Fruit fly (Drosophila melanogaster) whole organism, wandering third instar larva: ENCODE measurements around the gene ex.

Source experiments
- Abd-B ChIP-seq: fragments of >200 bp; optimal IDR thresholded peaks from 2 replicates; lab custom pipeline; 2017; ENCODE audit warnings: missing biosample characterization, missing genetic modification characterization
- CG32264 ChIP-seq: fragments of 200-800 bp; sonication (Bioruptor generic); optimal IDR thresholded peaks from 2 replicates; lab custom pipeline; 2016; ENCODE audit warnings: missing biosample characterization, missing genetic modification characterization
- CrebA ChIP-seq: fragments of 200-800 bp; sonication (Bioruptor generic); optimal IDR thresholded peaks from 2 replicates; lab custom pipeline; 2016; ENCODE audit warnings: missing biosample characterization, mild to moderate bottlenecking, missing genetic modification characterization, borderline replicate concordance
- Dfd ChIP-seq: fragments of >200 bp; optimal IDR thresholded peaks from 2 replicates; lab custom pipeline; 2017; ENCODE audit warnings: missing biosample characterization, missing genetic modification characterization
- GATAd ChIP-seq: sonication (Bioruptor generic); optimal IDR thresholded peaks from 2 replicates; lab custom pipeline; 2016; ENCODE audit warnings: missing biosample characterization, missing genetic modification characterization
- HLH106 ChIP-seq: fragments of 200-800 bp; optimal IDR thresholded peaks from 3 replicates; lab custom pipeline; 2019; ENCODE audit warnings: missing biosample characterization, mild to moderate bottlenecking, missing genetic modification characterization, moderate library complexity
- Hnf4 ChIP-seq: fragments of 200-800 bp; sonication (Bioruptor generic); optimal IDR thresholded peaks from 2 replicates; lab custom pipeline; 2016; ENCODE audit warnings: missing biosample characterization, mild to moderate bottlenecking, missing genetic modification characterization
- Hr78 ChIP-seq: fragments of >200 bp; optimal IDR thresholded peaks from 2 replicates; lab custom pipeline; 2017; ENCODE audit warnings: missing biosample characterization, missing genetic modification characterization
- Hr83 ChIP-seq: fragments of 200-300 bp; sonication (Bioruptor generic); optimal IDR thresholded peaks from 2 replicates; lab custom pipeline; 2016; ENCODE audit warnings: missing biosample characterization, mild to moderate bottlenecking, missing genetic modification characterization, moderate library complexity; ENCODE audit not compliant: poor library complexity, severe bottlenecking
- Jra ChIP-seq: sonication (Bioruptor generic); optimal IDR thresholded peaks from 2 replicates; lab custom pipeline; 2016; ENCODE audit warnings: missing biosample characterization, missing genetic modification characterization
- Mio ChIP-seq: sonication (Bioruptor generic); optimal IDR thresholded peaks from 2 replicates; lab custom pipeline; 2016; ENCODE audit warnings: missing biosample characterization, missing genetic modification characterization
- Myc ChIP-seq: fragments of >200 bp; optimal IDR thresholded peaks from 2 replicates; lab custom pipeline; 2017
- N ChIP-seq: fragments of >200 bp; optimal IDR thresholded peaks from 2 replicates; lab custom pipeline; 2018; ENCODE audit warnings: missing biosample characterization, missing external identifiers, missing genetic modification characterization
- OdsH ChIP-seq: fragments of 200-800 bp; sonication (Bioruptor generic); optimal IDR thresholded peaks from 2 replicates; lab custom pipeline; 2016; ENCODE audit warnings: missing biosample characterization, mild to moderate bottlenecking, missing genetic modification characterization
- Sp1 ChIP-seq: fragments of 200-800 bp; sonication (Bioruptor generic); optimal IDR thresholded peaks from 3 replicates; lab custom pipeline; 2019; ENCODE audit warnings: missing biosample characterization, mild to moderate bottlenecking, missing genetic modification characterization, moderate library complexity
- Vsx2 ChIP-seq: fragments of 200-300, 225-300 bp; sonication (Bioruptor generic); optimal IDR thresholded peaks from 2 replicates; lab custom pipeline; 2018; ENCODE audit warnings: missing biosample characterization, missing genetic modification characterization; ENCODE audit not compliant: partially characterized antibody
- br ChIP-seq: fragments of 200-800 bp; sonication (Bioruptor generic); optimal IDR thresholded peaks from 2 replicates; lab custom pipeline; 2016; ENCODE audit warnings: missing biosample characterization, missing genetic modification characterization
- brk ChIP-seq: fragments of 200-800 bp; sonication (Bioruptor generic); optimal IDR thresholded peaks from 2 replicates; lab custom pipeline; 2016; ENCODE audit warnings: missing biosample characterization, mild to moderate bottlenecking, missing genetic modification characterization
- dl ChIP-seq, 2 experiments: fragments of 175-275, 200-275 bp in 1 of 2; fragments of 200-275 bp in 1 of 2; sonication (Bioruptor generic); optimal IDR thresholded peaks; lab custom pipeline; 2018; ENCODE audit warnings: mild to moderate bottlenecking in 2 of 2, missing biosample characterization in 2 of 2, missing genetic modification characterization in 2 of 2, moderate library complexity in 2 of 2; ENCODE audit not compliant: partially characterized antibody in 2 of 2, insufficient read depth in 1 of 2
- dmrt93B ChIP-seq: fragments of 200-800 bp; sonication (Bioruptor generic); optimal IDR thresholded peaks from 2 replicates; lab custom pipeline; 2018; ENCODE audit warnings: missing biosample characterization, mild to moderate bottlenecking, missing genetic modification characterization
- dsf ChIP-seq: sonication (Bioruptor generic); optimal IDR thresholded peaks from 2 replicates; lab custom pipeline; 2016; ENCODE audit warnings: missing biosample characterization, missing genetic modification characterization, borderline replicate concordance
- ey ChIP-seq: fragments of 200-800 bp; sonication (Bioruptor generic); optimal IDR thresholded peaks from 2 replicates; lab custom pipeline; 2016; ENCODE audit warnings: missing biosample characterization, missing genetic modification characterization
- foxo ChIP-seq, 2 experiments: fragments of 200-800 bp; sonication (Bioruptor generic); optimal IDR thresholded peaks; 2 replicates in 1 of 2; 3 replicates in 1 of 2; lab custom pipeline; 2016 to 2017; ENCODE audit warnings: missing biosample characterization in 2 of 2, missing genetic modification characterization in 2 of 2
- fru ChIP-seq: fragments of 200-800 bp; sonication (Bioruptor generic); optimal IDR thresholded peaks from 3 replicates; lab custom pipeline; 2016; ENCODE audit warnings: missing biosample characterization, mild to moderate bottlenecking, missing genetic modification characterization
- h ChIP-seq: fragments of 200-800 bp; sonication (Bioruptor generic); optimal IDR thresholded peaks from 3 replicates; lab custom pipeline; 2016; ENCODE audit warnings: missing biosample characterization, mild to moderate bottlenecking, missing genetic modification characterization
- lola ChIP-seq: fragments of >200 bp; optimal IDR thresholded peaks from 2 replicates; lab custom pipeline; 2017; ENCODE audit warnings: missing biosample characterization, missing genetic modification characterization
- pan ChIP-seq: fragments of >200 bp; optimal IDR thresholded peaks from 2 replicates; lab custom pipeline; 2017
- psq ChIP-seq: fragments of 200-800 bp; sonication (Bioruptor generic); optimal IDR thresholded peaks from 3 replicates; lab custom pipeline; 2017; ENCODE audit warnings: missing biosample characterization, mild to moderate bottlenecking, missing genetic modification characterization, moderate library complexity
- rgr ChIP-seq: fragments of 200-800 bp; sonication (Bioruptor generic); optimal IDR thresholded peaks from 3 replicates; lab custom pipeline; 2016; ENCODE audit warnings: missing biosample characterization, mild to moderate bottlenecking, missing genetic modification characterization
- sage ChIP-seq: fragments of 200-800 bp; sonication (Bioruptor generic); optimal IDR thresholded peaks from 2 replicates; lab custom pipeline; 2016; ENCODE audit warnings: missing biosample characterization, mild to moderate bottlenecking, missing genetic modification characterization
- sv ChIP-seq: fragments of 200-800 bp; sonication (Bioruptor generic); optimal IDR thresholded peaks from 3 replicates; lab custom pipeline; 2016; ENCODE audit warnings: missing biosample characterization, missing genetic modification characterization
- woc ChIP-seq: sonication (Bioruptor generic); optimal IDR thresholded peaks from 2 replicates; lab custom pipeline; 2016; ENCODE audit warnings: missing biosample characterization, mild to moderate bottlenecking, missing genetic modification characterization

The ex gene

DNA sequence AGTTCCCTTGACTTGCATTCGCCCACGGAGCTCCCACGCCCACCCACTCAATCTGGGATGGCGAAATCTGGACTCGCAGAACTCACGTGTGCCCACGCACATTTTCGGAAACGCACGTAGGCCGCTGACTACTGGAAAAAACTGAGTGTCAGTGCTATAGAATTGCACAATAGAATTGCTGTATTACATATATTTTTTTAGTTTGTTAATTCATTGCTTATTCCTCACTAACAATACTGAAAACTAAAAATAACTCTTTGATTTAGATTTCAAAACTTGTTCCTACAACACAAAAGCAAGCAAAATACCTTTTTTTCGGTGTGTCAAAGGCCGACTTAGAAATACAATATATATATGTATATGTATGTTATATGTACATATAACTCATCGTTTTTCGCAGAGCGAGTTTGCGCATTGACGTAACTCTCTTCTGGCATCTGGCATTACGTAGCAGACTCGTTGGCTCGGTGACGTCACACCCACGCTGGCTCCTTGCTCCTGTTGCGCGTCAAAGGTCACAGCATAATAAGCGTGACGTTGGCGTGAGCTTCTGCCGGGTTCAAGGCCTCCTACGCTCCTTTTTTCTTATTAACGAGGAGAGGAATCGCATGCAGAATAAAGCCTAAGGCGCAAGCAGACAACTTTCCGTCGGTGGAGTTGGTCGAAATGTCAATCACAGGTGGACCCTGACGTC, 50.9 kb downstream of the ex start:
- TF ChIP-seq HLH106 (tag; lab: Kevin White, UChicago) (peak; percentile 37), CG32264 (no peak), sv (GFP tag; lab: Kevin White, UChicago) (peak; percentile 45), OdsH (peak; percentile 22), CrebA (GFP tag; lab: Kevin White, UChicago) (no peak), Hr83 (GFP tag; lab: Kevin White, UChicago) (no peak), woc (no peak), dl (GFP tag; optimal IDR thresholded peaks at IDR 0.05; lab: Kevin White, UChicago; ENCODE audit: insufficient read depth in 1 of 2, partially characterized antibody in 2 of 2) (no peak), brk (GFP tag; lab: Kevin White, UChicago) (no peak), Vsx2 (GFP tag; lab: Kevin White, UChicago) (no peak), lola (GFP tag; lab: Kevin White, UChicago) (no peak), psq (GFP tag; lab: Kevin White, UChicago) (no peak), fru (GFP tag; lab: Kevin White, UChicago) (peak; percentile 24), h (GFP tag; lab: Kevin White, UChicago) (peak; percentile 46), GATAd (GFP tag; lab: Kevin White, UChicago) (no peak), foxo (GFP tag; optimal IDR thresholded peaks at IDR 0.05; lab: Kevin White, UChicago) (peak in 1 of 2 experiments; percentile 67), br (GFP tag; lab: Kevin White, UChicago) (no peak), Sp1 (peak; percentile 4), dmrt93B (GFP tag; lab: Kevin White, UChicago) (no peak), ey (GFP tag; lab: Kevin White, UChicago) (peak; percentile 52), pan (no peak), Abd-B (GFP tag; lab: Kevin White, UChicago) (no peak), Jra (GFP tag; lab: Kevin White, UChicago) (no peak), dsf (GFP tag; lab: Kevin White, UChicago) (no peak), N (no peak), rgr (GFP tag; lab: Kevin White, UChicago) (peak; percentile 66)

DNA sequence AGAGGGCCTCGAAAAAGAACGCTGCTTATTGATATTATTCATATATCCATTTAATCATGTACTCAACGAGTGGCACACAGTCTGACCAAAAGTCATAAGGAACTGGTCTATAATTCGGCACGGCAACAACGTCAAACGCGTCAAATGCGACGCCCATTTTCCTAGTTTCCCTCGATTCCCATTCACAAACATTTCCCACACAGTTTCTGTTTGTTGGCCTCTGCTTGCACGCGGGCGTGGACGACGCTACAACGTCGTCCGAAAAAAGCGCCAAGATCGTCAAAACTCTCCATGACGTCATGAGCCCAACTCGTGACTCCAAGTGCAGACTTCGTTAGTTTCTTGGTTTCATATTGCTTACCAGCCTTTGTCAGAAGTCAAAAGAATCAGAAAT, 51.4 kb downstream of the ex start:
- TF ChIP-seq pan (no peak), CrebA (GFP tag; lab: Kevin White, UChicago) (no peak), sv (GFP tag; lab: Kevin White, UChicago) (no peak), Hnf4 (GFP tag; lab: Kevin White, UChicago) (no peak), Hr78 (no peak), Hr83 (GFP tag; lab: Kevin White, UChicago) (no peak), woc (no peak), dl (GFP tag; optimal IDR thresholded peaks at IDR 0.05; lab: Kevin White, UChicago; ENCODE audit: insufficient read depth in 1 of 2, partially characterized antibody in 2 of 2) (no peak), Dfd (GFP tag; lab: Kevin White, UChicago) (no peak), sage (GFP tag; lab: Kevin White, UChicago) (no peak), Abd-B (GFP tag; lab: Kevin White, UChicago) (no peak), Myc (lab: Kevin White, UChicago) (no peak), fru (GFP tag; lab: Kevin White, UChicago) (no peak), Jra (GFP tag; lab: Kevin White, UChicago) (no peak), Sp1 (no peak), lola (GFP tag; lab: Kevin White, UChicago) (no peak), Mio (GFP tag; lab: Kevin White, UChicago) (no peak)

DNA sequence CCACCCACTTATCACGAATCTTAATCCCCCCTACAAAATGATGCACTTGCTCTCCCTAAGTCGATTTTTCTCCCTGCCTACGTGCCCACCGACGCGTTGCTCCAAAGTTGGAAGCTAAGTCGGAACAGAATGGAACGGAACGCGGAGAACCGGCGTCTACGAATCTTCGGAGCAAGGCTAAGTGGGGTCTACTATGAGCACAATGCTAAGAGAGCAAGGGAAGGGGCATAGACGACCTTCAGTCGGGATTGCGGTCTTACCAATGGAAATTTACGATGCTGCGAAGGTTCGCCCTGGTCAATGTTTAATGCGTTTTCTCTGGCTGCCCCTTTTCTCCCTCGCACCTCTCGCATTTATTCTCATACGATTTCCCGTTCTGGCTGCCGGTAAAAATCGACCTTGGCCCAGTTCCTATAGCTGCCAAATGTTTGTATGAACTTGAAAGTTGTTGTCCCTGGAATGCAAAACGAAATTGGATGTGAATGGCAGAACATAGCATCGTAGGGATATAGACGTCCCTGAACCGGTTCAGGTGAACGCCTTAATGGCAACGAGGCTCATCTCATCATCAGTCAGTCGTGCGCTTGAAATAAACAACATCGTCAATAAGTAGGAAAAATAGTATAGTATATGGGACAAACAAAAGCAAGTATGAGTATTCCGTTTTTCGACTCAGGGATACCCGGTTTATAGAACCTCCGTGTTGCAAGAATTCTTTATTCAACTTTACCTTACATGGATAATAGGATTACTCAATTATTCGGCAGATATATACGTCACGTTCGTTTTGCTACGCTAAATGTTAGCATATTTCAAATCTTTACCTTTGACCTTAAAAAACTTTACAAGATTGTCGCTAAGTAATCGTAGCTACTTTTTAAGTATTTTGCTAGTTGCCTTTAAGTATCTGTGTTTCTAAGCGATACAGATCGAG, 52.6 kb downstream of the ex start:
- TF ChIP-seq foxo (GFP tag; optimal IDR thresholded peaks at IDR 0.05; lab: Kevin White, UChicago), result peak in 1 of 2 experiments; percentile 25
- TF ChIP-seq fru (GFP tag; lab: Kevin White, UChicago), result peak; percentile 16
- no peak for TF ChIP-seq Vsx2 (GFP tag; lab: Kevin White, UChicago)
